Fruit fly (Drosophila melanogaster) whole organism, embryonic: ENCODE results near the gene Trs20.

Experiments
- CG1024 ChIP-seq: fragments of 200-800 bp; sonication (Bioruptor generic); IDR thresholded peaks from 2 replicates; pipeline ENCODE4 v1.3.6; 2022; ENCODE audit warnings: missing biosample characterization, missing genetic modification characterization
- CG11247 ChIP-seq: fragments of 200-800 bp; sonication (Bioruptor generic); IDR thresholded peaks from 2 replicates; pipeline ENCODE4 v1.3.6; 2022; ENCODE audit warnings: missing biosample characterization, missing genetic modification characterization
- CG12769 ChIP-seq: fragments of 200-800 bp; sonication (Bioruptor generic); optimal IDR thresholded peaks from 2 replicates; lab custom pipeline; 2019; ENCODE audit warnings: missing biosample characterization, mild to moderate bottlenecking, missing genetic modification characterization, moderate library complexity
- CG13296 ChIP-seq: fragments of 200-800 bp; sonication (Bioruptor generic); optimal IDR thresholded peaks from 3 replicates; lab custom pipeline; 2018; ENCODE audit warnings: missing biosample characterization, mild to moderate bottlenecking, missing genetic modification characterization
- CG14860 ChIP-seq: fragments of 200-800 bp; sonication (Bioruptor generic); IDR thresholded peaks from 3 replicates; pipeline ENCODE4 v1.3.6; 2022; ENCODE audit warnings: missing biosample characterization, missing genetic modification characterization; ENCODE audit not compliant: partially characterized antibody
- CG1603 ChIP-seq: fragments of 200-800 bp; sonication (Bioruptor generic); optimal IDR thresholded peaks from 2 replicates; lab custom pipeline; 2019; ENCODE audit warnings: missing biosample characterization, mild to moderate bottlenecking, missing genetic modification characterization, moderate library complexity
- CG16779 ChIP-seq: fragments of 200-800 bp; sonication (Bioruptor generic); IDR thresholded peaks from 2 replicates; pipeline ENCODE4 v1.3.6; 2022; ENCODE audit warnings: missing biosample characterization, missing genetic modification characterization
- CG16813 ChIP-seq: fragments of 200-800 bp; sonication (Bioruptor generic); IDR thresholded peaks from 3 replicates; pipeline ENCODE4 v1.3.6; 2022; ENCODE audit warnings: missing biosample characterization, missing genetic modification characterization; ENCODE audit not compliant: partially characterized antibody
- CG16815 ChIP-seq: fragments of 200-800 bp; sonication (Bioruptor generic); optimal IDR thresholded peaks from 3 replicates; lab custom pipeline; 2017; ENCODE audit warnings: missing biosample characterization, mild to moderate bottlenecking, missing genetic modification characterization
- CG1832 ChIP-seq: fragments of 200-800 bp; sonication (Bioruptor generic); optimal IDR thresholded peaks from 2 replicates; lab custom pipeline; 2017; ENCODE audit warnings: missing biosample characterization, mild to moderate bottlenecking, missing genetic modification characterization, inconsistent platforms
- CG18599 ChIP-seq: fragments of 200-800 bp; sonication (Bioruptor generic); optimal IDR thresholded peaks from 3 replicates; lab custom pipeline; 2017; ENCODE audit warnings: missing biosample characterization, missing genetic modification characterization, mild to moderate bottlenecking, moderate library complexity, missing genetic modification reagents
- CG2202 ChIP-seq: fragments of 200-800 bp; sonication (Bioruptor generic); optimal IDR thresholded peaks from 2 replicates; lab custom pipeline; 2018; ENCODE audit warnings: missing biosample characterization, mild to moderate bottlenecking, missing genetic modification characterization
- CG3407 ChIP-seq: fragments of 200-800 bp; sonication (Bioruptor generic); optimal IDR thresholded peaks from 2 replicates; lab custom pipeline; 2018; ENCODE audit warnings: missing biosample characterization, mild to moderate bottlenecking, missing genetic modification characterization
- CG4617 ChIP-seq: fragments of 200-800 bp; sonication (Bioruptor generic); optimal IDR thresholded peaks from 3 replicates; lab custom pipeline; 2016; ENCODE audit warnings: missing biosample characterization, missing genetic modification characterization, borderline replicate concordance
- CG5180 ChIP-seq: fragments of 200-800 bp; sonication (Bioruptor generic); optimal IDR thresholded peaks from 3 replicates; lab custom pipeline; 2017; ENCODE audit warnings: missing biosample characterization, missing genetic modification characterization, mild to moderate bottlenecking, moderate library complexity, missing genetic modification reagents
- CG5953 ChIP-seq: fragments of 200-800 bp; sonication (Bioruptor generic); IDR thresholded peaks from 2 replicates; pipeline ENCODE4 v1.3.6; 2022; ENCODE audit warnings: missing biosample characterization, missing genetic modification characterization
- CG6175 ChIP-seq: fragments of 200-800 bp; sonication (Bioruptor generic); IDR thresholded peaks from 3 replicates; pipeline ENCODE4 v1.3.6; 2022; ENCODE audit warnings: missing biosample characterization, missing genetic modification characterization
- CG6654 ChIP-seq: fragments of 200-800 bp; sonication (Bioruptor generic); optimal IDR thresholded peaks from 2 replicates; lab custom pipeline; 2017; ENCODE audit warnings: missing biosample characterization, mild to moderate bottlenecking, missing genetic modification characterization
- CG6765 ChIP-seq: fragments of 200-800 bp; sonication (Bioruptor generic); optimal IDR thresholded peaks from 3 replicates; lab custom pipeline; 2017; ENCODE audit warnings: missing biosample characterization, mild to moderate bottlenecking, missing genetic modification characterization
- CG6791 ChIP-seq: fragments of 200-800 bp; sonication (Bioruptor generic); IDR thresholded peaks from 3 replicates; pipeline ENCODE4 v1.3.6; 2022; ENCODE audit warnings: missing biosample characterization, missing genetic modification characterization; ENCODE audit not compliant: partially characterized antibody
- CG7357 ChIP-seq: fragments of 200-800 bp; sonication (Bioruptor generic); IDR thresholded peaks from 3 replicates; pipeline ENCODE4 v1.3.6; 2022; ENCODE audit warnings: missing biosample characterization, missing genetic modification characterization
- CG7987 ChIP-seq: fragments of 200-800 bp; sonication (Bioruptor generic); optimal IDR thresholded peaks from 2 replicates; lab custom pipeline; 2018; ENCODE audit warnings: missing biosample characterization, mild to moderate bottlenecking, missing genetic modification characterization, moderate library complexity
- CG8388 ChIP-seq: fragments of 200-800 bp; sonication (Bioruptor generic); optimal IDR thresholded peaks from 2 replicates; lab custom pipeline; 2019; ENCODE audit warnings: missing biosample characterization, mild to moderate bottlenecking, missing genetic modification characterization, moderate library complexity
- D ChIP-seq, 2 experiments: fragments of 200-800 bp in 1 of 2; fragments of >200 bp in 1 of 2; sonication (Bioruptor generic) in 1 of 2; optimal IDR thresholded peaks; 2 replicates in 1 of 2; 3 replicates in 1 of 2; lab custom pipeline; 2017; ENCODE audit warnings: mild to moderate bottlenecking in 1 of 2, missing biosample characterization in 1 of 2, missing genetic modification characterization in 1 of 2, missing genetic modification reagents in 1 of 2
- Dp ChIP-seq: fragments of 200-800 bp; sonication (Bioruptor generic); optimal IDR thresholded peaks from 2 replicates; lab custom pipeline; 2018; ENCODE audit warnings: missing biosample characterization, mild to moderate bottlenecking, missing genetic modification characterization, moderate library complexity
- Eip74EF ChIP-seq, 2 experiments: fragments of 200-800 bp in 1 of 2; fragments of >200 bp in 1 of 2; sonication (Bioruptor generic) in 1 of 2; optimal IDR thresholded peaks; 2 replicates each; lab custom pipeline; 2017 to 2019; ENCODE audit warnings: missing biosample characterization in 2 of 2, missing genetic modification characterization in 2 of 2, mild to moderate bottlenecking in 1 of 2, moderate library complexity in 1 of 2
- Elba2 ChIP-seq: fragments of 200-800 bp; sonication (Bioruptor generic); optimal IDR thresholded peaks from 3 replicates; lab custom pipeline; 2016; ENCODE audit warnings: missing biosample characterization, missing genetic modification characterization
- H2.0 ChIP-seq: fragments of 200-800 bp; sonication (Bioruptor generic); IDR thresholded peaks from 2 replicates; pipeline ENCODE4 v1.3.6; 2022; ENCODE audit warnings: missing biosample characterization, missing genetic modification characterization
- Hey ChIP-seq: fragments of 200-800 bp; sonication (Bioruptor generic); optimal IDR thresholded peaks from 3 replicates; lab custom pipeline; 2018; ENCODE audit warnings: missing biosample characterization, mild to moderate bottlenecking, missing genetic modification characterization
- Hr39 ChIP-seq: fragments of >200 bp; optimal IDR thresholded peaks from 2 replicates; lab custom pipeline; 2017
- Hsf ChIP-seq: fragments of 200-800 bp; sonication (Bioruptor generic); optimal IDR thresholded peaks from 3 replicates; lab custom pipeline; 2016; ENCODE audit warnings: missing biosample characterization, missing genetic modification characterization
- Mes4 ChIP-seq: fragments of 200-800 bp; sonication (Bioruptor generic); optimal IDR thresholded peaks from 2 replicates; lab custom pipeline; 2016; ENCODE audit warnings: missing biosample characterization, missing genetic modification characterization
- Mrtf ChIP-seq: fragments of 200-800 bp; sonication (Bioruptor generic); IDR thresholded peaks from 3 replicates; pipeline ENCODE4 v1.3.6; 2022; ENCODE audit warnings: missing biosample characterization, missing genetic modification characterization
- Myb ChIP-seq: fragments of 200-800 bp; sonication (Bioruptor generic); optimal IDR thresholded peaks from 2 replicates; lab custom pipeline; 2016; ENCODE audit warnings: missing biosample characterization, missing genetic modification characterization
- Nf-YC ChIP-seq: fragments of 200-800 bp; optimal IDR thresholded peaks from 3 replicates; lab custom pipeline; 2019; ENCODE audit warnings: missing biosample characterization, mild to moderate bottlenecking, missing genetic modification characterization, moderate library complexity
- Oaz ChIP-seq: fragments of 200-800 bp; sonication (Bioruptor generic); IDR thresholded peaks from 2 replicates; pipeline ENCODE4 v1.3.6; 2022; ENCODE audit warnings: missing biosample characterization, missing genetic modification characterization
- Optix ChIP-seq: fragments of 200-800 bp; sonication (Bioruptor generic); IDR thresholded peaks from 3 replicates; pipeline ENCODE4 v1.3.6; 2022; ENCODE audit warnings: missing biosample characterization, missing genetic modification characterization
- Rx ChIP-seq: fragments of 200-800 bp; sonication (Bioruptor generic); IDR thresholded peaks from 2 replicates; pipeline ENCODE4 v1.3.6; 2022; ENCODE audit warnings: missing biosample characterization, missing genetic modification characterization
- Xrp1 ChIP-seq: fragments of 200-800 bp; sonication (Bioruptor generic); IDR thresholded peaks from 2 replicates; pipeline ENCODE4 v1.3.6; 2022; ENCODE audit warnings: missing biosample characterization, missing genetic modification characterization
- al ChIP-seq: fragments of 200-800 bp; sonication (Bioruptor generic); IDR thresholded peaks from 2 replicates; pipeline ENCODE4 v1.3.6; 2022; ENCODE audit warnings: missing biosample characterization, missing genetic modification characterization
- amos ChIP-seq: fragments of 200-800 bp; sonication (Bioruptor generic); IDR thresholded peaks from 2 replicates; pipeline ENCODE4 v1.3.6; 2022; ENCODE audit warnings: missing biosample characterization, missing genetic modification characterization; ENCODE audit not compliant: partially characterized antibody
- gt ChIP-seq: fragments of 200-800 bp; sonication (Bioruptor generic); IDR thresholded peaks from 2 replicates; pipeline ENCODE4 v1.3.6; 2022; ENCODE audit warnings: missing biosample characterization, missing genetic modification characterization
- hkb ChIP-seq, 2 experiments: fragments of 200-800 bp in 1 of 2; fragments of >200 bp in 1 of 2; sonication (Bioruptor generic) in 1 of 2; IDR thresholded peaks in 1 of 2; optimal IDR thresholded peaks in 1 of 2; 2 replicates each; pipeline versions ENCODE4 v1.3.6 to Lab custom; 2017 to 2022; ENCODE audit warnings: missing biosample characterization in 1 of 2, missing genetic modification characterization in 1 of 2
- jumu ChIP-seq: fragments of 200-800 bp; sonication (Bioruptor generic); optimal IDR thresholded peaks from 3 replicates; lab custom pipeline; 2016; ENCODE audit warnings: missing biosample characterization, missing genetic modification characterization
- ken ChIP-seq: fragments of 200-800 bp; sonication (Bioruptor generic); IDR thresholded peaks from 3 replicates; pipeline ENCODE4 v1.3.6; 2022; ENCODE audit warnings: missing biosample characterization, missing genetic modification characterization
- lab ChIP-seq: fragments of 200-800 bp; sonication (Bioruptor generic); optimal IDR thresholded peaks from 3 replicates; lab custom pipeline; 2017; ENCODE audit warnings: missing biosample characterization, missing genetic modification characterization, mild to moderate bottlenecking, moderate library complexity, missing genetic modification reagents
- nerfin-1 ChIP-seq: fragments of 200-800 bp; sonication (Bioruptor generic); optimal IDR thresholded peaks from 3 replicates; lab custom pipeline; 2019; ENCODE audit warnings: missing biosample characterization, mild to moderate bottlenecking, missing genetic modification characterization, moderate library complexity
- pfk ChIP-seq: fragments of 200-800 bp; sonication (Bioruptor generic); optimal IDR thresholded peaks from 2 replicates; lab custom pipeline; 2018; ENCODE audit warnings: missing biosample characterization, mild to moderate bottlenecking, missing genetic modification characterization, moderate library complexity
- usp ChIP-seq: fragments of >200 bp; optimal IDR thresholded peaks from 2 replicates; lab custom pipeline; 2017; ENCODE audit warnings: missing biosample characterization, missing genetic modification characterization
- yki ChIP-seq: fragments of >200 bp; optimal IDR thresholded peaks from 3 replicates; lab custom pipeline; 2018

Trs20 gene

dm6 chr3L:16105528-16105927 lies 25.9 kb downstream of the Trs20 start, which contains the start of the genes IntS9 and CG43295 (continued):
- peak; percentile 82 for TF ChIP-seq Optix (GFP tag; lab: Robert Waterston, UW)
- TF ChIP-seq CG1832 (GFP tag; lab: Kevin White, UChicago) = no peak
- TF ChIP-seq Mrtf (GFP tag; lab: Robert Waterston, UW) = peak; percentile 61; the same call in 2 of the 3 replicates
- TF ChIP-seq amos (GFP tag; lab: Robert Waterston, UW) = no peak; the same call in 1 of the 2 replicates
- no peak for TF ChIP-seq D (optimal IDR thresholded peaks at IDR 0.05; lab: Kevin White, UChicago)
- TF ChIP-seq D (GFP tag; optimal IDR thresholded peaks at IDR 0.05; lab: Kevin White, UChicago) = peak; percentile 62
- no peak for TF ChIP-seq Nf-YC (tag; lab: Kevin White, UChicago)
- peak; percentile 79; the same call in 2 of the 3 replicates for TF ChIP-seq ken
- peak; percentile 77 for TF ChIP-seq CG4617 (GFP tag; lab: Kevin White, UChicago)
- no peak for TF ChIP-seq pfk (GFP tag; lab: Kevin White, UChicago)
- TF ChIP-seq gt (GFP tag; lab: Robert Waterston, UW) = peak; percentile 45
- peak; percentile 85 for TF ChIP-seq CG1024
- TF ChIP-seq Eip74EF (GFP tag; optimal IDR thresholded peaks at IDR 0.05; lab: Kevin White, UChicago) = no peak
- no peak for TF ChIP-seq nerfin-1 (tag; lab: Kevin White, UChicago)
- TF ChIP-seq jumu (GFP tag; lab: Kevin White, UChicago) = peak; percentile 89
- no peak for TF ChIP-seq CG12769
- no peak for TF ChIP-seq Hey (tag; lab: Kevin White, UChicago)
- peak; percentile 55 for TF ChIP-seq CG2202 (tag; lab: Kevin White, UChicago)
- peak; percentile 69 for TF ChIP-seq Elba2 (GFP tag; lab: Kevin White, UChicago)
- no peak for TF ChIP-seq CG3407 (GFP tag; lab: Kevin White, UChicago)
- no peak for TF ChIP-seq hkb (optimal IDR thresholded peaks at IDR 0.05; lab: Kevin White, UChicago)
- peak; percentile 89 for TF ChIP-seq hkb (GFP tag; IDR thresholded peaks at IDR 0.05; lab: Robert Waterston, UW)
- no peak for TF ChIP-seq yki (lab: Kevin White, UChicago)
- TF ChIP-seq Xrp1 (GFP tag; lab: Robert Waterston, UW) = peak; percentile 92
- no peak for TF ChIP-seq CG14860 (GFP tag; lab: Robert Waterston, UW)
- TF ChIP-seq CG5953 (GFP tag; lab: Robert Waterston, UW) = peak; percentile 72
- TF ChIP-seq CG7987 = peak; percentile 56
- no peak for TF ChIP-seq lab (GFP tag; lab: Kevin White, UChicago)
- TF ChIP-seq CG6791 (GFP tag; lab: Robert Waterston, UW) = no peak
- peak; percentile 79 for TF ChIP-seq CG8388 (GFP tag; lab: Kevin White, UChicago)
- TF ChIP-seq CG7357 (GFP tag; lab: Robert Waterston, UW) = peak; percentile 69; the same call in 2 of the 3 replicates
- peak; percentile 74 for TF ChIP-seq Oaz
- TF ChIP-seq H2.0 (GFP tag; lab: Robert Waterston, UW) = peak; percentile 84
- no peak for TF ChIP-seq Hr39 (lab: Kevin White, UChicago)
- no peak for TF ChIP-seq usp (GFP tag; lab: Kevin White, UChicago)
- TF ChIP-seq CG16779 (GFP tag; lab: Robert Waterston, UW) = peak; percentile 73; the same call in 1 of the 2 replicates
- TF ChIP-seq CG16815 (GFP tag; lab: Kevin White, UChicago) = peak; percentile 65
- peak; percentile 91 for TF ChIP-seq Hsf (GFP tag; lab: Kevin White, UChicago)
- peak; percentile 44 for TF ChIP-seq Dp (GFP tag; lab: Kevin White, UChicago)
- peak; percentile 82 for TF ChIP-seq Rx (GFP tag; lab: Robert Waterston, UW)
- TF ChIP-seq CG13296 = no peak
- no peak for TF ChIP-seq CG6175
- peak; percentile 82 for TF ChIP-seq Mes4 (GFP tag; lab: Kevin White, UChicago)
- peak; percentile 43 for TF ChIP-seq CG6654 (GFP tag; lab: Kevin White, UChicago)
- TF ChIP-seq al (GFP tag; lab: Robert Waterston, UW) = peak; percentile 80
- TF ChIP-seq CG6765 = no peak
- peak; percentile 70 for TF ChIP-seq Myb (GFP tag; lab: Kevin White, UChicago)
- peak; percentile 84 for TF ChIP-seq CG18599 (GFP tag; lab: Kevin White, UChicago)
- peak; percentile 62 for TF ChIP-seq CG11247 (GFP tag; lab: Robert Waterston, UW)
- peak; percentile 92 for TF ChIP-seq CG1603 (tag; lab: Kevin White, UChicago)
- TF ChIP-seq CG16813 (GFP tag; lab: Robert Waterston, UW) = no peak
- no peak for TF ChIP-seq CG5180
